Worm (Caenorhabditis elegans) whole organism, L4 larva: ENCODE results near the gene B0524.6.

Experiments used
- F10B5.3 ChIP-seq: sonication (generic microtip); optimal IDR thresholded peaks from 2 replicates; lab custom pipeline; 2016; ENCODE audit warnings: mild to moderate bottlenecking, missing genetic modification characterization, missing compliant biosample characterization
- F37D6.2 ChIP-seq: sonication (generic microtip); optimal IDR thresholded peaks from 2 replicates; lab custom pipeline; 2016; ENCODE audit warnings: mild to moderate bottlenecking, missing genetic modification characterization, missing compliant biosample characterization
- R02D3.7 ChIP-seq: fragments of 150-350 bp; sonication (generic microtip); optimal IDR thresholded peaks from 3 replicates; lab custom pipeline; 2014; ENCODE audit warnings: missing biosample characterization, missing genetic modification characterization
- T26A8.4 ChIP-seq: fragments of 200-800 bp; sonication (Bioruptor generic); IDR thresholded peaks from 2 replicates; pipeline ENCODE4 v1.3.6; 2022; ENCODE audit warnings: missing genetic modification characterization, missing compliant biosample characterization
- Y105C5A.15 ChIP-seq: fragments of 200-800 bp; sonication (Bioruptor generic); IDR thresholded peaks from 2 replicates; pipeline ENCODE4 v1.3.6; 2022; ENCODE audit warnings: missing genetic modification characterization, missing compliant biosample characterization
- Y48G9A.11 ChIP-seq: fragments of 200-800 bp; sonication (Bioruptor generic); IDR thresholded peaks from 2 replicates; pipeline ENCODE4 v1.3.6; 2022; ENCODE audit warnings: missing genetic modification reagents, missing genetic modification characterization, missing compliant biosample characterization
- Y75B8A.6 ChIP-seq: fragments of 200-800 bp; sonication (Bioruptor generic); IDR thresholded peaks from 2 replicates; pipeline ENCODE4 v1.3.6; 2022; ENCODE audit warnings: missing genetic modification reagents, missing genetic modification characterization, missing compliant biosample characterization
- ZK546.5 ChIP-seq, 2 experiments: sonication (generic microtip); optimal IDR thresholded peaks; 2 replicates each; lab custom pipeline; 2017; ENCODE audit warnings: missing biosample characterization in 2 of 2, missing genetic modification characterization in 2 of 2
- aha-1 ChIP-seq: fragments of 150-350 bp; peaks from one replicate; lab custom pipeline; 2014; ENCODE audit warnings: missing biosample characterization, missing genetic modification characterization
- aly-2 ChIP-seq: sonication (generic microtip); optimal IDR thresholded peaks from 2 replicates; lab custom pipeline; 2018; ENCODE audit warnings: missing biosample characterization, missing genetic modification characterization
- ama-1 ChIP-seq: fragments of 150-350 bp; optimal IDR thresholded peaks from 2 replicates; lab custom pipeline; 2014; ENCODE audit warnings: inconsistent platforms, mixed read lengths
- attf-4 ChIP-seq: sonication (generic microtip); optimal IDR thresholded peaks from 3 replicates; lab custom pipeline; 2017; ENCODE audit warnings: missing biosample characterization, missing genetic modification characterization
- ceh-44 ChIP-seq: fragments of 200-800 bp; sonication (Bioruptor generic); IDR thresholded peaks from 2 replicates; pipeline ENCODE4 v1.3.6; 2022; ENCODE audit warnings: missing genetic modification reagents, missing genetic modification characterization, missing compliant biosample characterization
- ceh-62 ChIP-seq: sonication (generic microtip); optimal IDR thresholded peaks from 2 replicates; lab custom pipeline; 2017; ENCODE audit warnings: missing biosample characterization, missing genetic modification characterization
- daf-12 ChIP-seq: fragments of 150-350 bp; optimal IDR thresholded peaks from 2 replicates; lab custom pipeline; 2014; ENCODE audit warnings: missing biosample characterization, missing genetic modification reagents, missing genetic modification characterization
- daf-16 ChIP-seq, 3 experiments: sonication (generic microtip); optimal IDR thresholded peaks; 2 replicates each; lab custom pipeline; 2016 to 2017; ENCODE audit warnings: missing genetic modification characterization in 3 of 3, missing genetic modification reagents in 3 of 3, mild to moderate bottlenecking in 2 of 3, missing compliant biosample characterization in 2 of 3, missing biosample characterization in 1 of 3, moderate library complexity in 1 of 3
- daf-8 ChIP-seq: fragments of 200-800 bp; sonication (Bioruptor generic); IDR thresholded peaks from 2 replicates; pipeline ENCODE4 v1.3.6; 2022; ENCODE audit warnings: missing genetic modification characterization, missing compliant biosample characterization
- dmd-8 ChIP-seq: fragments of 200-800 bp; sonication (Bioruptor generic); IDR thresholded peaks from 2 replicates; pipeline ENCODE4 v1.3.6; 2022; ENCODE audit warnings: missing genetic modification characterization, missing compliant biosample characterization
- dmd-9 ChIP-seq: fragments of 200-800 bp; sonication (Bioruptor generic); IDR thresholded peaks from 2 replicates; pipeline ENCODE4 v1.3.6; 2022; ENCODE audit warnings: missing genetic modification reagents, missing genetic modification characterization, missing compliant biosample characterization
- dpl-1 ChIP-seq: fragments of 150-350 bp; optimal IDR thresholded peaks from 2 replicates; lab custom pipeline; 2014; ENCODE audit warnings: missing biosample characterization, missing genetic modification reagents, missing genetic modification characterization
- duxl-1 ChIP-seq: sonication (generic microtip); optimal IDR thresholded peaks from 2 replicates; lab custom pipeline; 2016; ENCODE audit warnings: mild to moderate bottlenecking, missing genetic modification characterization, moderate library complexity, missing compliant biosample characterization; ENCODE audit not compliant: poor library complexity
- fkh-10 ChIP-seq: fragments of 150-350 bp; optimal IDR thresholded peaks from 2 replicates; lab custom pipeline; 2014; ENCODE audit warnings: missing biosample characterization, missing genetic modification reagents, missing genetic modification characterization
- fos-1 ChIP-seq: fragments of 150-350 bp; optimal IDR thresholded peaks from 2 replicates; lab custom pipeline; 2014; ENCODE audit warnings: missing biosample characterization, missing genetic modification characterization
- hlh-30 ChIP-seq: sonication (generic microtip); optimal IDR thresholded peaks from 2 replicates; lab custom pipeline; 2017; ENCODE audit warnings: antibody characterized with exemption, mild to moderate bottlenecking, missing genetic modification characterization, missing compliant biosample characterization; ENCODE audit not compliant: insufficient read depth
- hmg-1.1 ChIP-seq: fragments of 200-800 bp; sonication (Bioruptor generic); IDR thresholded peaks from 2 replicates; pipeline ENCODE4 v1.3.6; 2022; ENCODE audit warnings: missing genetic modification reagents, missing genetic modification characterization, missing compliant biosample characterization
- lim-7 ChIP-seq: fragments of 200-800 bp; sonication (Bioruptor generic); IDR thresholded peaks from 2 replicates; pipeline ENCODE4 v1.3.6; 2022; ENCODE audit warnings: missing genetic modification characterization, missing compliant biosample characterization
- lin-13 ChIP-seq: fragments of 150-350 bp; optimal IDR thresholded peaks from 2 replicates; lab custom pipeline; 2014; ENCODE audit warnings: missing biosample characterization, missing genetic modification reagents, missing genetic modification characterization
- lin-29 ChIP-seq: fragments of 200-800 bp; sonication (Bioruptor generic); IDR thresholded peaks from 2 replicates; pipeline ENCODE4 v1.3.6; 2022; ENCODE audit warnings: missing genetic modification reagents, missing genetic modification characterization, missing compliant biosample characterization
- lin-38 ChIP-seq: fragments of 200-800 bp; sonication (Bioruptor generic); IDR thresholded peaks from 2 replicates; pipeline ENCODE4 v1.3.6; 2022; ENCODE audit warnings: missing genetic modification reagents, missing genetic modification characterization, missing compliant biosample characterization
- lsy-2 ChIP-seq, 2 experiments: fragments of 150-350 bp in 1 of 2; sonication (generic microtip) in 1 of 2; optimal IDR thresholded peaks; 2 replicates each; lab custom pipeline; 2014 to 2017; ENCODE audit warnings: missing biosample characterization in 2 of 2, missing genetic modification characterization in 2 of 2
- madf-5 ChIP-seq, 2 experiments: fragments of 200-800 bp; sonication (Bioruptor generic); IDR thresholded peaks; 2 replicates each; pipeline ENCODE4 v1.3.6; 2022; ENCODE audit warnings: missing compliant biosample characterization in 2 of 2, missing genetic modification characterization in 2 of 2
- mdt-29 ChIP-seq: fragments of 200-800 bp; sonication (Bioruptor generic); IDR thresholded peaks from 2 replicates; pipeline ENCODE4 v1.3.6; 2022; ENCODE audit warnings: missing genetic modification reagents, missing genetic modification characterization, missing compliant biosample characterization
- mxl-3 ChIP-seq: fragments of 200-800 bp; sonication (Bioruptor generic); optimal IDR thresholded peaks from 2 replicates; lab custom pipeline; 2018; ENCODE audit warnings: mild to moderate bottlenecking, missing genetic modification characterization, missing compliant biosample characterization
- nhr-102 ChIP-seq: sonication (generic microtip); optimal IDR thresholded peaks from 2 replicates; lab custom pipeline; 2016; ENCODE audit warnings: mild to moderate bottlenecking, missing genetic modification characterization, moderate library complexity, missing compliant biosample characterization
- nhr-11 ChIP-seq: fragments of 150-350 bp; optimal IDR thresholded peaks from 2 replicates; lab custom pipeline; 2014; ENCODE audit warnings: missing biosample characterization, missing genetic modification characterization
- nhr-28 ChIP-seq: fragments of 150-350 bp; optimal IDR thresholded peaks from 2 replicates; lab custom pipeline; 2014; ENCODE audit warnings: missing biosample characterization, missing genetic modification characterization
- nhr-41 ChIP-seq: fragments of 200-800 bp; sonication (Bioruptor generic); IDR thresholded peaks from 2 replicates; pipeline ENCODE4 v1.3.6; 2022; ENCODE audit warnings: missing genetic modification reagents, missing genetic modification characterization, missing compliant biosample characterization
- nhr-42 ChIP-seq: fragments of 200-800 bp; sonication (Bioruptor generic); IDR thresholded peaks from 2 replicates; pipeline ENCODE4 v1.3.6; 2022; ENCODE audit warnings: missing genetic modification characterization, missing compliant biosample characterization
- nhr-48 ChIP-seq: sonication (generic microtip); optimal IDR thresholded peaks from 2 replicates; lab custom pipeline; 2016; ENCODE audit warnings: mild to moderate bottlenecking, missing genetic modification characterization, missing compliant biosample characterization
- pha-4 ChIP-seq, 2 experiments: fragments of 150-350 bp in 1 of 2; fragments of 200-800 bp in 1 of 2; sonication (Bioruptor generic) in 1 of 2; IDR thresholded peaks in 1 of 2; optimal IDR thresholded peaks in 1 of 2; 2 replicates each; pipeline versions ENCODE4 v1.3.6 to Lab custom; 2014 to 2022; ENCODE audit warnings: missing genetic modification characterization in 2 of 2, missing genetic modification reagents in 2 of 2, missing biosample characterization in 1 of 2, missing compliant biosample characterization in 1 of 2
- php-3 ChIP-seq: fragments of 200-800 bp; sonication (Bioruptor generic); IDR thresholded peaks from 2 replicates; pipeline ENCODE4 v1.3.6; 2022; ENCODE audit warnings: missing genetic modification reagents, missing genetic modification characterization, missing compliant biosample characterization
- sdz-12 ChIP-seq: fragments of 200-800 bp; sonication (Bioruptor generic); optimal IDR thresholded peaks from 2 replicates; lab custom pipeline; 2018; ENCODE audit warnings: mild to moderate bottlenecking, missing genetic modification characterization, missing compliant biosample characterization
- set-16 ChIP-seq: fragments of 200-800 bp; sonication (Bioruptor generic); IDR thresholded peaks from 2 replicates; pipeline ENCODE4 v1.3.6; 2022; ENCODE audit warnings: missing genetic modification reagents, missing genetic modification characterization, missing compliant biosample characterization
- snpc-1.2 ChIP-seq: fragments of 200-800 bp; sonication (Bioruptor generic); IDR thresholded peaks from 2 replicates; pipeline ENCODE4 v1.3.6; 2022; ENCODE audit warnings: missing genetic modification reagents, missing genetic modification characterization, missing compliant biosample characterization
- spr-3 ChIP-seq: fragments of 200-800 bp; sonication (Bioruptor generic); optimal IDR thresholded peaks from 2 replicates; lab custom pipeline; 2018; ENCODE audit warnings: mild to moderate bottlenecking, missing genetic modification characterization, missing compliant biosample characterization
- unc-130 ChIP-seq: sonication (generic microtip); optimal IDR thresholded peaks from 2 replicates; lab custom pipeline; 2016; ENCODE audit warnings: missing genetic modification reagents, missing genetic modification characterization, missing compliant biosample characterization
- unc-62 ChIP-seq, 3 experiments: fragments of 150-350 bp in 1 of 3; sonication (generic microtip); optimal IDR thresholded peaks in 2 of 3; peaks in 1 of 3; 1 replicate in 1 of 3; 2 replicates in 2 of 3; lab custom pipeline; 2014 to 2017; ENCODE audit warnings: missing biosample characterization in 3 of 3, missing genetic modification characterization in 3 of 3, missing genetic modification reagents in 3 of 3, missing genotype in 1 of 3
- vab-7 ChIP-seq: fragments of 200-800 bp; sonication (Bioruptor generic); IDR thresholded peaks from 2 replicates; pipeline ENCODE4 v1.3.6; 2022; ENCODE audit warnings: missing genetic modification reagents, missing genetic modification characterization, missing compliant biosample characterization
- zfp-2 ChIP-seq: sonication (generic microtip); optimal IDR thresholded peaks from 2 replicates; lab custom pipeline; 2016; ENCODE audit warnings: mild to moderate bottlenecking, missing genetic modification characterization, missing compliant biosample characterization
- zfp-3 ChIP-seq: fragments of 200-800 bp; sonication (Bioruptor generic); conservative IDR thresholded peaks from 2 replicates; pipeline ENCODE4 v1.3.6; 2022; ENCODE audit warnings: missing genetic modification reagents, missing genetic modification characterization, missing compliant biosample characterization

Gene B0524.6

ce11 chrIII:1859532-1859931, 45.9 kb downstream of the B0524.6 start, which contains the start of gene ddp-1 (continued):
- no peak for TF ChIP-seq daf-8 (GFP tag; lab: Robert Waterston, UW)
- TF ChIP-seq fos-1 = no peak
- peak; percentile 95 for TF ChIP-seq nhr-102 (tag; lab: Kevin White, UChicago)
- TF ChIP-seq dmd-9 (GFP tag; lab: Robert Waterston, UW) = peak; percentile 87
- peak; percentile 69 for TF ChIP-seq nhr-11 (tag; lab: Kevin White, UChicago)
- TF ChIP-seq fkh-10 (GFP tag; lab: Kevin White, UChicago) = peak; percentile 96
- peak; percentile 71 for TF ChIP-seq nhr-28 (tag; lab: Kevin White, UChicago)
- peak; percentile 87 for TF ChIP-seq Y48G9A.11 (GFP tag; lab: Robert Waterston, UW)
- peak; percentile 91 for TF ChIP-seq hmg-1.1
- TF ChIP-seq mxl-3 (GFP tag; lab: Kevin White, UChicago) = peak; percentile 32
- TF ChIP-seq nhr-48 (tag; lab: Kevin White, UChicago) = peak; percentile 80
- TF ChIP-seq hlh-30 (tag; lab: Kevin White, UChicago) = peak; percentile 79
- TF ChIP-seq dpl-1 (GFP tag; lab: Kevin White, UChicago) = peak; percentile 100
- TF ChIP-seq nhr-42 = peak; percentile 92
- TF ChIP-seq aly-2 = no peak
- TF ChIP-seq zfp-3 (GFP tag; lab: Robert Waterston, UW) = peak; percentile 92
- TF ChIP-seq ama-1 (lab: Kevin White, UChicago) = peak; percentile 91
- TF ChIP-seq php-3 = peak; percentile 73; the same call in 1 of the 2 replicates
- TF ChIP-seq lim-7 (GFP tag; lab: Robert Waterston, UW) = peak; percentile 51; the same call in 1 of the 2 replicates
- no peak; the same call in 1 of the 2 replicates for TF ChIP-seq set-16 (GFP tag; lab: Robert Waterston, UW)
- TF ChIP-seq attf-4 (tag; lab: Kevin White, UChicago) = peak; percentile 33
- peak; percentile 70 for TF ChIP-seq vab-7 (GFP tag; lab: Robert Waterston, UW)
- TF ChIP-seq madf-5 (GFP tag; IDR thresholded peaks at IDR 0.05; lab: Robert Waterston, UW) = no peak
- peak; percentile 96 for TF ChIP-seq lin-38
- no peak for TF ChIP-seq unc-62 (GFP tag; optimal IDR thresholded peaks at IDR 0.05 in 1 of 2; lab: Kevin White, UChicago)
- no peak for TF ChIP-seq unc-62 (tag; optimal IDR thresholded peaks at IDR 0.05; lab: Kevin White, UChicago)
- TF ChIP-seq ZK546.5 (tag; optimal IDR thresholded peaks at IDR 0.05; lab: Kevin White, UChicago) = peak in 1 of 2 experiments; percentile 1
- peak; percentile 96 for TF ChIP-seq lin-13 (GFP tag; lab: Kevin White, UChicago)
- no peak for TF ChIP-seq R02D3.7 (tag; lab: Kevin White, UChicago)
- peak; percentile 58 to 80 for TF ChIP-seq daf-16 (GFP tag; optimal IDR thresholded peaks at IDR 0.05; lab: Kevin White, UChicago)
- peak; percentile 57 for TF ChIP-seq daf-16 (tag; optimal IDR thresholded peaks at IDR 0.05; lab: Kevin White, UChicago)
- 0 out of 2 replicates have a peak, but pooled peaks have one; percentile 51 for TF ChIP-seq ceh-44 (GFP tag; lab: Robert Waterston, UW)
- peak; percentile 82 to 96 for TF ChIP-seq lsy-2 (tag; optimal IDR thresholded peaks at IDR 0.05; lab: Kevin White, UChicago)
- peak; percentile 73; the same call in 1 of the 2 replicates for TF ChIP-seq snpc-1.2 (GFP tag; lab: Robert Waterston, UW)
- TF ChIP-seq F37D6.2 (tag; lab: Kevin White, UChicago) = peak; percentile 91
- peak; percentile 87 for TF ChIP-seq pha-4 (GFP tag; IDR thresholded peaks at IDR 0.05; lab: Robert Waterston, UW)
- peak; percentile 96 for TF ChIP-seq pha-4 (tag; optimal IDR thresholded peaks at IDR 0.05; lab: Kevin White, UChicago)
- TF ChIP-seq duxl-1 (tag; lab: Kevin White, UChicago) = peak; percentile 95
- peak; percentile 93 for TF ChIP-seq T26A8.4
- peak; percentile 91 for TF ChIP-seq F10B5.3 (tag; lab: Kevin White, UChicago)
- peak; percentile 76; the same call in 1 of the 2 replicates for TF ChIP-seq dmd-8
- TF ChIP-seq lin-29 (GFP tag; lab: Robert Waterston, UW) = peak; percentile 84
- peak; percentile 50 for TF ChIP-seq zfp-2 (tag; lab: Kevin White, UChicago)
- no peak for TF ChIP-seq daf-12 (tag; lab: Kevin White, UChicago)
- no peak for TF ChIP-seq ceh-62
- TF ChIP-seq Y75B8A.6 (GFP tag; lab: Robert Waterston, UW) = no peak
- TF ChIP-seq sdz-12 (GFP tag; lab: Kevin White, UChicago) = peak; percentile 60
- TF ChIP-seq spr-3 (GFP tag; lab: Kevin White, UChicago) = peak; percentile 94
- TF ChIP-seq aha-1 (tag; lab: Kevin White, UChicago) = peak; percentile 83
- TF ChIP-seq mdt-29 (GFP tag; lab: Robert Waterston, UW) = peak; percentile 83
- TF ChIP-seq Y105C5A.15 (GFP tag; lab: Robert Waterston, UW) = no peak
- peak; percentile 69 for TF ChIP-seq unc-130 (GFP tag; lab: Kevin White, UChicago)
- no peak for TF ChIP-seq nhr-41 (GFP tag; lab: Robert Waterston, UW)
